Worm (Caenorhabditis elegans): ENCODE measurements around the gene F49C12.7.
A peak's percentile ranks its signal among the peaks of the same experiment; 100 is the strongest.

Gene F49C12.7

ce11 chrIV:9269796-9270195, 42.9 kb downstream of the F49C12.7 start, which contains the start of gene flh-3:
Gene flh-3, plus strand, starts transcription at chrIV:9270096.
- no peak for TF ChIP-seq sptf-2 (GFP tag; optimal IDR thresholded peaks at IDR 0.05)
- TF ChIP-seq Y67H2A.10 (GFP tag; conservative IDR thresholded peaks at IDR 0.05): no peak
- no peak for TF ChIP-seq K12H6.12 (tag; optimal IDR thresholded peaks at IDR 0.05)
- no peak for TF ChIP-seq sea-2 (GFP tag; IDR thresholded peaks at IDR 0.05)
- no peak for TF ChIP-seq dpff-1 (tag; optimal IDR thresholded peaks at IDR 0.05)
- no peak for TF ChIP-seq F37B4.10 (GFP tag; IDR thresholded peaks at IDR 0.05)
- no peak for TF ChIP-seq Y79H2A.3 (GFP tag; conservative IDR thresholded peaks at IDR 0.05)
- TF ChIP-seq B0035.1 (tag; optimal IDR thresholded peaks at IDR 0.05): no peak
- no peak for TF ChIP-seq zfh-2 (GFP tag; conservative IDR thresholded peaks at IDR 0.05)
- TF ChIP-seq lin-54 (GFP tag; optimal IDR thresholded peaks at IDR 0.05): no peak
- no peak for TF ChIP-seq ceh-27 (GFP tag; optimal IDR thresholded peaks at IDR 0.05)
- no peak for TF ChIP-seq T07F8.4 (tag; optimal IDR thresholded peaks at IDR 0.05)
- TF ChIP-seq T26A5.8 (tag; optimal IDR thresholded peaks at IDR 0.05): no peak
- TF ChIP-seq D2030.7 (GFP tag; IDR thresholded peaks at IDR 0.05): no peak
- TF ChIP-seq hmg-20 (GFP tag; IDR thresholded peaks at IDR 0.05): no peak
- no peak for TF ChIP-seq ets-4 (GFP tag; optimal IDR thresholded peaks at IDR 0.05)
- no peak for TF ChIP-seq madf-3 (GFP tag; IDR thresholded peaks at IDR 0.05)
- no peak for TF ChIP-seq lsy-27 (tag; optimal IDR thresholded peaks at IDR 0.05; ENCODE audit: borderline replicate concordance, insufficient read depth)
- no peak for TF ChIP-seq rpc-1 (optimal IDR thresholded peaks at IDR 0.05)
- no peak for TF ChIP-seq rpc-1 (tag; optimal IDR thresholded peaks at IDR 0.05)

- TF ChIP-seq ztf-25 (GFP tag; IDR thresholded peaks at IDR 0.05) (no peak), C17E4.6 (GFP tag; IDR thresholded peaks at IDR 0.05) (0 out of 2 replicates have a peak, but pooled peaks have one; percentile 25), lsl-1 (GFP tag; optimal IDR thresholded peaks at IDR 0.05) (no peak), hmg-1.2 (GFP tag; IDR thresholded peaks at IDR 0.05) (peak; percentile 35; the same call in 1 of the 2 replicates), egrh-3 (GFP tag; IDR thresholded peaks at IDR 0.05) (peak; percentile 65; the same call in 1 of the 2 replicates)
These were observed 43.8 kb downstream of the F49C12.7 start for ce11 chrIV:9268916-9269315.

- TF ChIP-seq ceh-58 (GFP tag; IDR thresholded peaks at IDR 0.05) (no peak), egrh-3 (GFP tag; IDR thresholded peaks at IDR 0.05) (peak; percentile 19; the same call in 1 of the 2 replicates)
These were observed 45.1 kb downstream of the F49C12.7 start for ce11 chrIV:9267581-9267980.

ce11 chrIV:9266464-9266863, 46.3 kb downstream of the F49C12.7 start, which contains the start of gene Y11D7A.19:
Gene Y11D7A.19, minus strand, starts transcription at chrIV:9266564.
- TF ChIP-seq mel-28 (tag; optimal IDR thresholded peaks at IDR 0.05; ENCODE audit: borderline replicate concordance): no peak
- no peak for TF ChIP-seq ceh-27 (GFP tag; optimal IDR thresholded peaks at IDR 0.05)
- TF ChIP-seq sdz-38 (tag; optimal IDR thresholded peaks at IDR 0.05): no peak
- no peak for TF ChIP-seq lin-26 (GFP tag; IDR thresholded peaks at IDR 0.05)
- TF ChIP-seq cebp-1 (GFP tag; IDR thresholded peaks at IDR 0.05): no peak
- TF ChIP-seq cebp-1 (tag; optimal IDR thresholded peaks at IDR 0.05): no peak
- no peak for TF ChIP-seq xnd-1 (tag; optimal IDR thresholded peaks at IDR 0.05)
- TF ChIP-seq akir-1 (GFP tag; optimal IDR thresholded peaks at IDR 0.05): no peak
- no peak for TF ChIP-seq lag-1 (GFP tag; IDR thresholded peaks at IDR 0.05)
- TF ChIP-seq B0019.2 (GFP tag; conservative IDR thresholded peaks at IDR 0.05): no peak
- no peak for TF ChIP-seq mes-4 (tag; optimal IDR thresholded peaks at IDR 0.05)
- TF ChIP-seq Y79H2A.3 (GFP tag; conservative IDR thresholded peaks at IDR 0.05): no peak
